Fruit fly (Drosophila melanogaster) whole organism, embryonic: ENCODE data around the gene CG42763.

Source experiments
- Ada2b ChIP-seq: fragments of 200-800 bp; sonication (Bioruptor generic); IDR thresholded peaks from 2 replicates; pipeline ENCODE4 v1.3.6; 2022; ENCODE audit warnings: missing biosample characterization, missing genetic modification characterization
- B-H2 ChIP-seq: fragments of 200-800 bp; sonication (Bioruptor generic); optimal IDR thresholded peaks from 2 replicates; lab custom pipeline; 2018; ENCODE audit warnings: missing biosample characterization, mild to moderate bottlenecking, missing genetic modification characterization
- CG10274 ChIP-seq: fragments of 200-800 bp; sonication (Bioruptor generic); optimal IDR thresholded peaks from 3 replicates; lab custom pipeline; 2017; ENCODE audit warnings: missing biosample characterization, mild to moderate bottlenecking, missing genetic modification characterization
- CG14441 ChIP-seq: fragments of 200-800 bp; sonication (Bioruptor generic); IDR thresholded peaks from 2 replicates; pipeline ENCODE4 v1.3.6; 2022; ENCODE audit warnings: missing biosample characterization, missing genetic modification characterization
- CG14860 ChIP-seq: fragments of 200-800 bp; sonication (Bioruptor generic); IDR thresholded peaks from 3 replicates; pipeline ENCODE4 v1.3.6; 2022; ENCODE audit warnings: missing biosample characterization, missing genetic modification characterization; ENCODE audit not compliant: partially characterized antibody
- CG15479 ChIP-seq: fragments of 200-800 bp; sonication (Bioruptor generic); optimal IDR thresholded peaks from 3 replicates; lab custom pipeline; 2019; ENCODE audit warnings: missing biosample characterization, mild to moderate bottlenecking, missing genetic modification characterization, moderate library complexity
- CG17328 ChIP-seq: fragments of 200-800 bp; sonication (Bioruptor generic); IDR thresholded peaks from 2 replicates; pipeline ENCODE4 v1.3.6; 2022; ENCODE audit warnings: missing biosample characterization, missing genetic modification characterization
- CG30020 ChIP-seq: fragments of 200-800 bp; optimal IDR thresholded peaks from 2 replicates; lab custom pipeline; 2019; ENCODE audit warnings: missing biosample characterization, mild to moderate bottlenecking, missing genetic modification characterization, moderate library complexity
- CG32532 ChIP-seq: fragments of 200-800 bp; sonication (Bioruptor generic); IDR thresholded peaks from 2 replicates; pipeline ENCODE4 v1.3.6; 2022; ENCODE audit warnings: missing biosample characterization, missing genetic modification characterization
- CG6791 ChIP-seq: fragments of 200-800 bp; sonication (Bioruptor generic); IDR thresholded peaks from 3 replicates; pipeline ENCODE4 v1.3.6; 2022; ENCODE audit warnings: missing biosample characterization, missing genetic modification characterization; ENCODE audit not compliant: partially characterized antibody
- CG7271 ChIP-seq: fragments of 200-800 bp; sonication (Bioruptor generic); optimal IDR thresholded peaks from 2 replicates; lab custom pipeline; 2018; ENCODE audit warnings: missing biosample characterization, mild to moderate bottlenecking, missing genetic modification characterization, moderate library complexity
- CG7372 ChIP-seq: fragments of 200-800 bp; sonication (Bioruptor generic); IDR thresholded peaks from 2 replicates; pipeline ENCODE4 v1.3.6; 2022; ENCODE audit warnings: missing biosample characterization, missing genetic modification characterization
- CG7745 ChIP-seq: fragments of 200-800 bp; sonication (Bioruptor generic); optimal IDR thresholded peaks from 2 replicates; lab custom pipeline; 2018; ENCODE audit warnings: missing biosample characterization, mild to moderate bottlenecking, missing genetic modification characterization, moderate library complexity
- CG8290 ChIP-seq, 3 experiments: fragments of 200-800 bp; sonication (Bioruptor generic); optimal IDR thresholded peaks; 2 replicates each; lab custom pipeline; 2016 to 2019; ENCODE audit warnings: missing biosample characterization in 3 of 3, missing genetic modification characterization in 3 of 3, mild to moderate bottlenecking in 2 of 3, moderate library complexity in 1 of 3
- Chrac-16 ChIP-seq: fragments of 200-800 bp; sonication (Bioruptor generic); optimal IDR thresholded peaks from 3 replicates; lab custom pipeline; 2016; ENCODE audit warnings: missing biosample characterization, missing genetic modification characterization
- Doc3 ChIP-seq: fragments of 200-800 bp; sonication (Bioruptor generic); IDR thresholded peaks from 3 replicates; pipeline ENCODE4 v1.3.6; 2022; ENCODE audit warnings: missing biosample characterization, missing genetic modification characterization; ENCODE audit not compliant: partially characterized antibody
- ERR ChIP-seq: fragments of 200-800 bp; sonication (Bioruptor generic); optimal IDR thresholded peaks from 2 replicates; lab custom pipeline; 2016; ENCODE audit warnings: missing biosample characterization, missing genetic modification characterization
- GATAe ChIP-seq: fragments of 200-800 bp; sonication (Bioruptor generic); conservative IDR thresholded peaks from 2 replicates; pipeline ENCODE4 v1.3.6; 2022; ENCODE audit warnings: missing biosample characterization, missing genetic modification characterization
- Kr ChIP-seq: fragments of 200-800 bp; sonication (Bioruptor generic); optimal IDR thresholded peaks from 2 replicates; lab custom pipeline; 2017; ENCODE audit warnings: missing biosample characterization, mild to moderate bottlenecking, missing genetic modification characterization
- Lhr ChIP-seq: fragments of 200-800 bp; sonication (Bioruptor generic); optimal IDR thresholded peaks from 3 replicates; lab custom pipeline; 2017; ENCODE audit warnings: mild to moderate bottlenecking, missing biosample characterization, missing genetic modification reagents, missing genetic modification characterization
- Med ChIP-seq: fragments of 200-800 bp; sonication (Bioruptor generic); peaks from one replicate; lab custom pipeline; 2016; ENCODE audit warnings: missing biosample characterization, missing genetic modification characterization, mild to moderate bottlenecking, inconsistent platforms, moderate library complexity
- Nf-YC ChIP-seq: fragments of 200-800 bp; optimal IDR thresholded peaks from 3 replicates; lab custom pipeline; 2019; ENCODE audit warnings: missing biosample characterization, mild to moderate bottlenecking, missing genetic modification characterization, moderate library complexity
- Ptx1 ChIP-seq: fragments of 200-800 bp; sonication (Bioruptor generic); IDR thresholded peaks from 2 replicates; pipeline ENCODE4 v1.3.6; 2022; ENCODE audit warnings: missing biosample characterization, missing genetic modification characterization
- Rfx ChIP-seq: fragments of 200-800 bp; sonication (Bioruptor generic); IDR thresholded peaks from 2 replicates; pipeline ENCODE4 v1.3.6; 2022; ENCODE audit warnings: missing biosample characterization, missing genetic modification characterization
- Ssrp ChIP-seq: fragments of 200-800 bp; sonication (Bioruptor generic); optimal IDR thresholded peaks from 2 replicates; lab custom pipeline; 2018; ENCODE audit warnings: missing biosample characterization, mild to moderate bottlenecking, missing genetic modification characterization, moderate library complexity
- Trl ChIP-seq, 3 experiments: fragments of >200 bp in 2 of 3; fragments of 200-800 bp in 1 of 3; sonication (Bioruptor generic) in 1 of 3; optimal IDR thresholded peaks; 2 replicates in 1 of 3; 3 replicates in 2 of 3; lab custom pipeline; 2016 to 2017; ENCODE audit warnings: missing biosample characterization in 1 of 3, missing genetic modification characterization in 1 of 3
- abd-A ChIP-seq: fragments of 200-800 bp; sonication (Bioruptor generic); optimal IDR thresholded peaks from 3 replicates; lab custom pipeline; 2019; ENCODE audit warnings: missing biosample characterization, mild to moderate bottlenecking, missing genetic modification characterization, moderate library complexity
- az2 ChIP-seq: fragments of 200-800 bp; sonication (Bioruptor generic); optimal IDR thresholded peaks from 3 replicates; lab custom pipeline; 2016; ENCODE audit warnings: missing biosample characterization, missing genetic modification characterization
- br ChIP-seq: fragments of >200 bp; optimal IDR thresholded peaks from 2 replicates; lab custom pipeline; 2017
- cas ChIP-seq: fragments of 200-800 bp; sonication (Bioruptor generic); IDR thresholded peaks from 2 replicates; pipeline ENCODE4 v1.3.6; 2022; ENCODE audit warnings: missing biosample characterization, missing genetic modification characterization
- cg ChIP-seq: fragments of 200-800 bp; sonication (Bioruptor generic); optimal IDR thresholded peaks from 3 replicates; lab custom pipeline; 2019; ENCODE audit warnings: missing biosample characterization, mild to moderate bottlenecking, missing genetic modification characterization, moderate library complexity
- chinmo ChIP-seq: fragments of 200-800 bp; sonication (Bioruptor generic); IDR thresholded peaks from 4 replicates; pipeline ENCODE4 v1.3.6; 2022; ENCODE audit warnings: missing biosample characterization, missing genetic modification characterization; ENCODE audit not compliant: partially characterized antibody
- chn ChIP-seq: fragments of 200-800 bp; sonication (Bioruptor generic); optimal IDR thresholded peaks from 2 replicates; lab custom pipeline; 2016; ENCODE audit warnings: missing biosample characterization, missing genetic modification characterization
- en ChIP-seq: fragments of 200-800 bp; sonication (Bioruptor generic); optimal IDR thresholded peaks from 2 replicates; lab custom pipeline; 2016; ENCODE audit warnings: missing biosample characterization, missing genetic modification characterization
- gce ChIP-seq: fragments of 200-800 bp; sonication (Bioruptor generic); IDR thresholded peaks from 3 replicates; pipeline ENCODE4 v1.3.6; 2022; ENCODE audit warnings: missing biosample characterization, missing genetic modification characterization
- grn ChIP-seq: fragments of 200-800 bp; sonication (Bioruptor generic); optimal IDR thresholded peaks from 3 replicates; lab custom pipeline; 2017; ENCODE audit warnings: missing biosample characterization, missing genetic modification characterization
- gt ChIP-seq: fragments of 200-800 bp; sonication (Bioruptor generic); IDR thresholded peaks from 2 replicates; pipeline ENCODE4 v1.3.6; 2022; ENCODE audit warnings: missing biosample characterization, missing genetic modification characterization
- jigr1 ChIP-seq: fragments of 200-800 bp; sonication (Bioruptor generic); IDR thresholded peaks from 3 replicates; pipeline ENCODE4 v1.3.6; 2022; ENCODE audit warnings: missing biosample characterization, missing genetic modification characterization
- jing ChIP-seq: fragments of 200-800 bp; sonication (Bioruptor generic); optimal IDR thresholded peaks from 2 replicates; lab custom pipeline; 2018; ENCODE audit warnings: missing biosample characterization, mild to moderate bottlenecking, missing genetic modification characterization
- nau ChIP-seq: fragments of 200-800 bp; sonication (Bioruptor generic); optimal IDR thresholded peaks from 3 replicates; lab custom pipeline; 2017; ENCODE audit warnings: missing biosample characterization, mild to moderate bottlenecking, missing genetic modification characterization, missing genetic modification reagents
- nom ChIP-seq: fragments of 200-800 bp; sonication (Bioruptor generic); optimal IDR thresholded peaks from 2 replicates; lab custom pipeline; 2017; ENCODE audit warnings: missing biosample characterization, missing genetic modification characterization, mild to moderate bottlenecking, moderate library complexity, missing genetic modification reagents
- pnt ChIP-seq: fragments of 200-800 bp; sonication (Bioruptor generic); optimal IDR thresholded peaks from 3 replicates; lab custom pipeline; 2016; ENCODE audit warnings: missing biosample characterization, missing genetic modification characterization
- prd ChIP-seq, 3 experiments: fragments of >200 bp in 2 of 3; fragments of 200-800 bp in 1 of 3; sonication (Bioruptor generic) in 1 of 3; optimal IDR thresholded peaks in 2 of 3; IDR thresholded peaks in 1 of 3; 2 replicates in 2 of 3; 3 replicates in 1 of 3; pipeline versions ENCODE4 v1.3.6 to Lab custom; 2017 to 2022; ENCODE audit warnings: missing biosample characterization in 1 of 3, missing genetic modification characterization in 1 of 3
- scrt ChIP-seq: fragments of 200-800 bp; sonication (Bioruptor generic); optimal IDR thresholded peaks from 2 replicates; lab custom pipeline; 2018; ENCODE audit warnings: missing biosample characterization, mild to moderate bottlenecking, missing genetic modification characterization, moderate library complexity
- sna ChIP-seq: fragments of 200-800 bp; sonication (Bioruptor generic); IDR thresholded peaks from 2 replicates; pipeline ENCODE4 v1.3.6; 2022; ENCODE audit warnings: missing biosample characterization, missing genetic modification characterization; ENCODE audit not compliant: partially characterized antibody
- sqz ChIP-seq: fragments of 200-800 bp; sonication (Bioruptor generic); optimal IDR thresholded peaks from 3 replicates; lab custom pipeline; 2018; ENCODE audit warnings: missing biosample characterization, mild to moderate bottlenecking, missing genetic modification characterization
- stwl ChIP-seq: fragments of 200-800 bp; sonication (Bioruptor generic); optimal IDR thresholded peaks from 3 replicates; lab custom pipeline; 2018; ENCODE audit warnings: missing biosample characterization, mild to moderate bottlenecking, missing genetic modification characterization, moderate library complexity
- tap ChIP-seq: fragments of 200-800 bp; optimal IDR thresholded peaks from 3 replicates; lab custom pipeline; 2019; ENCODE audit warnings: missing biosample characterization, mild to moderate bottlenecking, missing genetic modification characterization, moderate library complexity

The CG42763 gene

DNA sequence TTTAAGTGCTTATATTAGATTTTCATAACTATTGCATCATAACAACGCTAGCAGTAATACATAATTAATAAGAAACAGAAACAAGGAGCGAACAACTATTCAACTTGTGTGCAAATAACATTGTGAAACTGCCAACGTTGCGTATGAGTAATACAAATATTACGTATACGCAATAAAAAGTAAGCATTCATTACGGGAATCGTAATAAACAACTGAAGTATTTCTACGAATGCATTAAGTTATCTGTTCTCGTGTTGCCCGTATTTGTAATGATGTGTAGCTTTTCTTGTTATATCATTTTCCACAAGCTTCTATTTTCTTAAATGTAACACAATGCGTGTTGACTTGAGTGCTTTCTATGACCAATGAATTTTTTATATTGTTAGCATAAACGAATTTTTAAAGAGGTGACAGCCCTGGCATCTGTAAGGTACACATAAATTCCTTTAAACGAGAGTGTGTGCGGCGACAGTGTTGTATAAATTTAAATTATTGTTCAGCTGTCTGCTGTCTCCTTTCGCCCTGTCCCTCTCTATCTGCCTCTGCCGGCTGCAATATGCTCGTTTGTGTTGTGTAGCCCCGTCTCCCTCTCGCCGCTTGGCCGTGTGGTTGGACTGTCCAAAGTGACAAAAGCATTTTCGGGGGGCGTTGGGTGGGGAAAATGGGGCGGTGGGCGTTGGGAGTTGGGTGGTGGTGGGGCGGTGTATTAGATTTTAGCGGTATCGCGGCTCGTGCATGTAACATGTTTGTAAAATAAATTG, 45.1 kb downstream of the CG42763 start (continued):
- TF ChIP-seq Nf-YC (tag; lab: Kevin White, UChicago) (no peak), nau (GFP tag; lab: Kevin White, UChicago) (peak; percentile 64), scrt (no peak), jing (GFP tag; lab: Kevin White, UChicago) (no peak), stwl (peak; percentile 16), Chrac-16 (GFP tag; lab: Kevin White, UChicago) (no peak), CG30020 (tag; lab: Kevin White, UChicago) (no peak), gt (GFP tag; lab: Robert Waterston, UW) (no peak), CG10274 (no peak), Ssrp (tag; lab: Kevin White, UChicago) (no peak), prd (optimal IDR thresholded peaks at IDR 0.05; lab: Kevin White, UChicago) (no peak), prd (GFP tag; IDR thresholded peaks at IDR 0.05; lab: Robert Waterston, UW) (no peak), br (lab: Kevin White, UChicago) (no peak), pnt (no peak), gce (GFP tag; lab: Robert Waterston, UW) (peak; percentile 49; the same call in 1 of the 3 replicates), B-H2 (GFP tag; lab: Kevin White, UChicago) (no peak), CG7372 (GFP tag; lab: Robert Waterston, UW) (peak; percentile 85), jigr1 (GFP tag; lab: Robert Waterston, UW) (no peak), GATAe (GFP tag; lab: Robert Waterston, UW) (no peak), Trl (optimal IDR thresholded peaks at IDR 0.05; lab: Kevin White, UChicago) (peak in 1 of 2 experiments; percentile 26), Trl (GFP tag; optimal IDR thresholded peaks at IDR 0.05; lab: Kevin White, UChicago) (no peak), nom (no peak), CG6791 (GFP tag; lab: Robert Waterston, UW) (0 out of 3 replicates have a peak, but pooled peaks have one; percentile 48), CG32532 (no peak), abd-A (tag; lab: Kevin White, UChicago) (peak; percentile 75), sqz (GFP tag; lab: Kevin White, UChicago) (no peak), CG14441 (GFP tag; lab: Robert Waterston, UW) (no peak), CG17328 (GFP tag; lab: Robert Waterston, UW) (no peak), chn (no peak), tap (no peak), CG8290 (GFP tag; optimal IDR thresholded peaks at IDR 0.05; lab: Kevin White, UChicago) (no peak), CG8290 (tag; optimal IDR thresholded peaks at IDR 0.05; lab: Kevin White, UChicago) (peak in 1 of 2 experiments; percentile 55), Kr (GFP tag; lab: Kevin White, UChicago) (peak; percentile 20), cg (peak; percentile 55), Rfx (GFP tag; lab: Robert Waterston, UW) (0 out of 2 replicates have a peak, but pooled peaks have one; percentile 11), cas (GFP tag; lab: Robert Waterston, UW) (no peak), en (GFP tag; lab: Kevin White, UChicago) (no peak), CG7745 (tag; lab: Kevin White, UChicago) (no peak), Doc3 (GFP tag; lab: Robert Waterston, UW) (no peak), CG15479 (no peak), grn (GFP tag; lab: Kevin White, UChicago) (no peak), CG7271 (tag; lab: Kevin White, UChicago) (no peak), sna (no peak), Ada2b (GFP tag; lab: Robert Waterston, UW) (no peak), Med (GFP tag; lab: Kevin White, UChicago) (peak; percentile 82), CG14860 (GFP tag; lab: Robert Waterston, UW) (no peak), az2 (peak; percentile 13), ERR (GFP tag; lab: Kevin White, UChicago) (no peak), chinmo (GFP tag; lab: Robert Waterston, UW) (peak; percentile 84), Ptx1 (GFP tag; lab: Robert Waterston, UW) (peak; percentile 32; the same call in 1 of the 2 replicates), Lhr (GFP tag; lab: Kevin White, UChicago) (no peak)
